Worm (Caenorhabditis elegans): ENCODE data around the gene ZK470.1.

ZK470.1 gene

DNA sequence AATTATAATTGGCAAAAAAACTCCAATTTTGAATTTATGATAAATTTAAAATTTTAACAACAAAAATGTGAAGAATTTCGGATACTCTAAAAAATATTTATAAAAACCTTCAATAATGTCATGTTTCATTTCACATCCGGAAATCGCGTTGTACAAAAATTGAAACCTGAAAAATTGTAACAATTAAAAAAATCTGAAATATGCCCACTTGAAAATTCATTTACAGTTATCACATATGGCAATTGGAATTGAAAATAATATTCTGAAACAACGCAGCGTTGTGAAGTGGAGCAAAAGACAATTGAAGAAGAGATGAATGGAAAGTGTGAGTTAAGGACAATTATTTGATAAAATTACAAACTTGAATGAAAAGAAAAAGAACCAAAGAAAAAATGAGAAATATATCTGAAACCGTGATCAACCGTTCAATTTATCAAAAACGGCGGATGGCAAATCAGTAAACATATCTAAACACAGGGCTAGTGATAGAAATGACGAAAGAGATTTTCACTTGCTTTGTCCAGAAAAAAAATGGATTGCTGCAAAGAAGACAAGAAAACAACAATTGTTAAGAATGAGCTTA, 15.0 kb upstream of the ZK470.1 start (continued):
- TF ChIP-seq mxl-3 (GFP tag; optimal IDR thresholded peaks at IDR 0.05), result no peak

DNA sequence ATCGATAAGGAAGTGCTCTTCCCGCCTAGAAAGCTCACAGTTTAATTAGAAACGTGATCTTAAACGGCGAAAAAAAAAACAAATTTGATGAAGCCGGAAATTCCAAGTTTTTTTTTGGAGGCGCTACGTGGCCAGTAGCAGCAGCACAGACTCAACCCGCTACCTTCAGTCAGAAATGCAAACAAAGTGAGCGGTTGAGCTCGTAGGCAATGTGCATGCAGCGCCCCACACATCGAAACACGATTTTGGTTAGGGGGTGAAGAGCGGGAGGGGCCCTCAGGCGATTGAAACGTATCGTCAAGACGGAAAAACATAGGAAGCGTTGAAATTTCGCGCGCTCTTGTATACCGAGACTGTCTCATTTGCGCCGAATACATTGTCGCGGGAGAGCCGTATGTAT, 12.3 kb upstream of the ZK470.1 start:
- TF ChIP-seq aha-1 (tag), result peak; percentile 82
- TF ChIP-seq nhr-28 (tag; optimal IDR thresholded peaks at IDR 0.05), result peak; percentile 25
- TF ChIP-seq nhr-41 (GFP tag; IDR thresholded peaks at IDR 0.05), result no peak
- no peak for TF ChIP-seq arid-1 (GFP tag; conservative IDR thresholded peaks at IDR 0.05)
- no peak for TF ChIP-seq zip-2 (tag; optimal IDR thresholded peaks at IDR 0.05)
- TF ChIP-seq ceh-28 (tag; optimal IDR thresholded peaks at IDR 0.05), result no peak
- TF ChIP-seq nhr-25 (tag; optimal IDR thresholded peaks at IDR 0.05; ENCODE audit: borderline replicate concordance, insufficient read depth), result no peak
- no peak for TF ChIP-seq tra-1 (GFP tag; IDR thresholded peaks at IDR 0.05)
- TF ChIP-seq unc-130 (GFP tag; optimal IDR thresholded peaks at IDR 0.05), result no peak
- TF ChIP-seq F44E2.7 (GFP tag; IDR thresholded peaks at IDR 0.05), result no peak
- TF ChIP-seq ceh-44 (GFP tag; IDR thresholded peaks at IDR 0.05), result no peak
- TF ChIP-seq F49E8.2 (tag; optimal IDR thresholded peaks at IDR 0.05; ENCODE audit: borderline replicate concordance), result no peak
- 0 out of 2 replicates have a peak, but pooled peaks have one; percentile 53 for TF ChIP-seq egl-43 (GFP tag; IDR thresholded peaks at IDR 0.05)
- 0 out of 2 replicates have a peak, but pooled peaks have one; percentile 14 for TF ChIP-seq set-16 (GFP tag; IDR thresholded peaks at IDR 0.05)
- no peak for TF ChIP-seq T20F7.1 (GFP tag; optimal IDR thresholded peaks at IDR 0.05)
- no peak for TF ChIP-seq ces-1 (GFP tag; optimal IDR thresholded peaks at IDR 0.05)
- TF ChIP-seq Y75B8A.6 (GFP tag; IDR thresholded peaks at IDR 0.05), result no peak
- TF ChIP-seq Y105C5A.15 (GFP tag; IDR thresholded peaks at IDR 0.05), result no peak

DNA sequence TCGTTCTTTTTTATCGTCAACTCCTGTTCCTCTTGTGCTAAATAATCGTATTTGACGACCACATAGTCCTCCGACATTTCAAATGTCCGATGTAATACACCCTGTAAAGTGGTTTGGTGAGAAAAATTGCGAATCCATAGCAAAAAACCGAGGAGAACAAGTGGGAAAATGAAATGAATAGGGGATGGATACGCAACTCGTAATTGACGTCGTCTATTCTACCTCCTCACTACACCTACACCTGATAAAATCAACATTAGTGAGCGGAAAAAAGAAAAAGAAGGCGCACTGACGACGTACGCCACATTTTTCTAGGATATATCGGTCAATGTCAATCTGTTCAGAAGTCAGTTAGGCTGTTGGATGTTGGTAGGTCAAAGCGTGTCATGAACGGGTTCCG, 10.1 kb upstream of the ZK470.1 start, which contains the start of gene nck-1:
TSS of gene nck-1 (minus strand) at position 101 of the 400 bp plus-strand sequence.
- TF ChIP-seq unc-62 (GFP tag; optimal IDR thresholded peaks at IDR 0.05 in 1 of 2) (peak in 1 of 2 experiments; percentile 20), unc-62 (tag; optimal IDR thresholded peaks at IDR 0.05) (no peak), zfp-3 (GFP tag; conservative IDR thresholded peaks at IDR 0.05) (no peak)

DNA sequence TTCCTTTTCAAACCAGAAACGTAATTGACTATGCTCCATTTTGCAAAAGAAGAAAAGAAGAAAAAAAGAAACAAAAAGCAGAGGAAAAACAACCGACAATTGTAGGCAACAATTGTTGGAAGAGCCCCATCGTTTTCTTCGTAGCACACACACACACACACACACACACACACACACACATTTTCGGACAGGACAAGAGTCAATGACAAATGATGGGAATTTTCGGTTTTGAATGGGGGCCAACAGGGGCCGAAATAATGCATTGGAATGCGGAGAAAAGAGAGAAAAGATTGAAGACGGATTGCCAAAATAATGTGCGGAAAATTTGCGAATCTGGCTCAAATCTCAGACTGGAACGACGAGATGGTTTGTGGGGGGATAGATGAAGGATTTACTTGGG, 8.7 kb upstream of the ZK470.1 start:
- TF ChIP-seq mep-1 (tag; optimal IDR thresholded peaks at IDR 0.05) (peak; percentile 17), ceh-20 (GFP tag; IDR thresholded peaks at IDR 0.05) (0 out of 2 replicates have a peak, but pooled peaks have one; percentile 24), nhr-111 (GFP tag; optimal IDR thresholded peaks at IDR 0.05) (no peak), F37D6.2 (tag; optimal IDR thresholded peaks at IDR 0.05) (no peak), mdl-1 (tag; optimal IDR thresholded peaks at IDR 0.05) (no peak)

DNA sequence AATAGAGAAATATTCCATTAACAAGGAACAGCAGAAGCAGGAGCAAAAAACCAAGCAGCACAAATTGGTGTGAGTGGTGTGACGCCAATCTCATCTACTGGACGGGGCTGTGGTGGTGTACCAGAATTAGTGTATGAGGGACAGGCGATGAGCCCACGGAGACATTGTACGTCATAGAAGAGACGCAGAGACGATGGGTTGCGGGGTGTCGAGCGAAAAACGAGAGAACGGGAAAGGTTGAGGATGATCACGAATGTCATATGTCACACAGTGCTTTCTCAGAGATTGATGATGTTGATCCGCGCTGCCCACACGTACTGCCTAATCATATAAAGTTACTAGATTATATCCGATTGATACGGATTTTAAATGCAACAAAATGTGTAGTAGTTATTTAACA, 5.6 kb upstream of the ZK470.1 start:
- TF ChIP-seq unc-62 (GFP tag; optimal IDR thresholded peaks at IDR 0.05 in 1 of 2) (peak in 1 of 2 experiments; percentile 27), unc-62 (tag; optimal IDR thresholded peaks at IDR 0.05) (no peak), hmg-1.1 (GFP tag; IDR thresholded peaks at IDR 0.05) (peak; percentile 36; the same call in 1 of the 2 replicates), Y75B8A.6 (GFP tag; IDR thresholded peaks at IDR 0.05) (no peak), ces-1 (GFP tag; optimal IDR thresholded peaks at IDR 0.05) (no peak), hlh-30 (tag; optimal IDR thresholded peaks at IDR 0.05; ENCODE audit: insufficient read depth) (peak; percentile 62), F10B5.3 (tag; optimal IDR thresholded peaks at IDR 0.05) (no peak), aha-1 (tag) (peak; percentile 48), F44E2.7 (GFP tag; IDR thresholded peaks at IDR 0.05) (no peak), nhr-11 (tag; optimal IDR thresholded peaks at IDR 0.05) (peak; percentile 3), hlh-11 (tag; optimal IDR thresholded peaks at IDR 0.05) (peak; percentile 43), lin-39 (tag; optimal IDR thresholded peaks at IDR 0.05) (no peak), daf-8 (GFP tag; IDR thresholded peaks at IDR 0.05) (no peak), lin-1 (GFP tag; IDR thresholded peaks at IDR 0.05) (no peak), hif-1 (tag; optimal IDR thresholded peaks at IDR 0.05) (no peak), lin-13 (GFP tag; optimal IDR thresholded peaks at IDR 0.05) (no peak), mdt-29 (GFP tag; IDR thresholded peaks at IDR 0.05) (no peak), snpc-4 (tag; optimal IDR thresholded peaks at IDR 0.05) (no peak), mdl-1 (tag; optimal IDR thresholded peaks at IDR 0.05) (peak in 1 of 2 experiments; percentile 41), egl-43 (GFP tag; IDR thresholded peaks at IDR 0.05) (no peak), lim-7 (GFP tag; IDR thresholded peaks at IDR 0.05) (no peak), spr-3 (GFP tag; optimal IDR thresholded peaks at IDR 0.05) (no peak), zfp-3 (GFP tag; conservative IDR thresholded peaks at IDR 0.05) (no peak), fos-1 (tag; optimal IDR thresholded peaks at IDR 0.05) (no peak), mes-2 (tag; optimal IDR thresholded peaks at IDR 0.05; ENCODE audit: poor library complexity, severe bottlenecking) (peak; percentile 33)
